Worm (Caenorhabditis elegans): ENCODE results near the gene irld-60.

ce11 chrIII:12740313-12740712 is 10.4 kb downstream of the irld-60 start:
- TF ChIP-seq tab-1 (GFP tag; IDR thresholded peaks at IDR 0.05): no peak
- TF ChIP-seq klf-2 (GFP tag; conservative IDR thresholded peaks at IDR 0.05): no peak

Data from whole organism, midembryonic.